Worm (Caenorhabditis elegans) whole organism, L4/young adult: ENCODE results near the gene Y43F8B.10.

Experiments used
- W03F9.2 ChIP-seq: fragments of 150-350 bp; optimal IDR thresholded peaks from 2 replicates; lab custom pipeline; 2014; ENCODE audit warnings: missing biosample characterization, missing genetic modification characterization
- dao-5 ChIP-seq: sonication (generic microtip); optimal IDR thresholded peaks from 2 replicates; lab custom pipeline; 2016; ENCODE audit warnings: missing genotype, missing genetic modification characterization, moderate library complexity, missing compliant biosample characterization
- him-1 ChIP-seq: sonication (generic microtip); optimal IDR thresholded peaks from 2 replicates; lab custom pipeline; 2016; ENCODE audit warnings: missing genotype, missing genetic modification reagents, missing genetic modification characterization, missing compliant biosample characterization

- TF ChIP-seq W03F9.2 (tag; lab: Kevin White, UChicago) (no peak), dao-5 (no peak), him-1 (no peak)
Measured at ce11 chrV:19485690-19486089, 11.4 kb downstream of the Y43F8B.10 start, which contains the start of gene Y43F8B.18.
